Worm (Caenorhabditis elegans) whole organism, mixed stage, embryonic: ENCODE results near the gene W05B10.6.

ENCODE experiments used
- M03D4.4 ChIP-seq: sonication (generic microtip); optimal IDR thresholded peaks from 2 replicates; lab custom pipeline; 2017; ENCODE audit warnings: mild to moderate bottlenecking, missing genetic modification characterization, missing compliant biosample characterization
- blmp-1 ChIP-seq: fragments of 150-350 bp; optimal IDR thresholded peaks from 2 replicates; lab custom pipeline; 2014; ENCODE audit warnings: missing biosample characterization, missing genetic modification characterization
- elt-1 ChIP-seq: sonication (generic microtip); optimal IDR thresholded peaks from 2 replicates; lab custom pipeline; 2017; ENCODE audit warnings: missing genetic modification characterization, mild to moderate bottlenecking, missing compliant biosample characterization, antibody characterized with exemption, moderate library complexity, borderline replicate concordance; ENCODE audit not compliant: insufficient read depth
- flh-1 ChIP-seq: fragments of 200-800 bp; sonication (Bioruptor generic); optimal IDR thresholded peaks from 2 replicates; lab custom pipeline; 2018; ENCODE audit warnings: mild to moderate bottlenecking, missing genetic modification characterization, moderate library complexity, missing compliant biosample characterization
- lin-13 ChIP-seq: fragments of 150-350 bp; optimal IDR thresholded peaks from 2 replicates; lab custom pipeline; 2014; ENCODE audit warnings: missing biosample characterization, missing genetic modification characterization
- mep-1 ChIP-seq: fragments of 150-350 bp; optimal IDR thresholded peaks from 2 replicates; lab custom pipeline; 2017; ENCODE audit warnings: missing biosample characterization, missing genetic modification reagents, missing genetic modification characterization, inconsistent platforms
- nhr-237 ChIP-seq: fragments of 150-350 bp; optimal IDR thresholded peaks from 2 replicates; lab custom pipeline; 2014; ENCODE audit warnings: missing biosample characterization, missing genetic modification characterization
- nhr-28 ChIP-seq: fragments of 150-350 bp; optimal IDR thresholded peaks from 2 replicates; lab custom pipeline; 2014; ENCODE audit warnings: missing biosample characterization, missing genetic modification characterization
- sptf-1 ChIP-seq: sonication (generic microtip); optimal IDR thresholded peaks from 2 replicates; lab custom pipeline; 2017; ENCODE audit warnings: mild to moderate bottlenecking, missing genetic modification characterization, moderate library complexity, missing compliant biosample characterization
- unc-120 ChIP-seq: sonication (generic microtip); optimal IDR thresholded peaks from 2 replicates; lab custom pipeline; 2017; ENCODE audit warnings: missing genetic modification characterization, missing compliant biosample characterization; ENCODE audit not compliant: poor library complexity, severe bottlenecking
- unc-39 ChIP-seq: fragments of 150-350 bp; optimal IDR thresholded peaks from 2 replicates; lab custom pipeline; 2014; ENCODE audit warnings: missing biosample characterization, missing genetic modification characterization
- unc-62 ChIP-seq: fragments of 150-350 bp; optimal IDR thresholded peaks from 2 replicates; lab custom pipeline; 2014; ENCODE audit warnings: missing biosample characterization, missing genetic modification reagents, missing genetic modification characterization
- zip-8 ChIP-seq: fragments of 150-350 bp; optimal IDR thresholded peaks from 2 replicates; lab custom pipeline; 2014; ENCODE audit warnings: missing biosample characterization, missing genetic modification characterization
- ztf-11 ChIP-seq: fragments of 150-350 bp; optimal IDR thresholded peaks from 2 replicates; lab custom pipeline; 2014; ENCODE audit warnings: missing biosample characterization, missing genetic modification characterization

- TF ChIP-seq nhr-237 (tag; lab: Kevin White, UChicago) (no peak), flh-1 (GFP tag; lab: Kevin White, UChicago) (no peak), elt-1 (tag; lab: Kevin White, UChicago) (no peak), M03D4.4 (tag; lab: Kevin White, UChicago) (no peak), blmp-1 (tag; lab: Kevin White, UChicago) (no peak), unc-39 (tag; lab: Kevin White, UChicago) (no peak), lin-13 (no peak), zip-8 (tag; lab: Kevin White, UChicago) (no peak), nhr-28 (tag; lab: Kevin White, UChicago) (no peak), mep-1 (tag; lab: Kevin White, UChicago) (no peak), sptf-1 (tag; lab: Kevin White, UChicago) (no peak), ztf-11 (tag; lab: Kevin White, UChicago) (no peak), unc-120 (tag; lab: Kevin White, UChicago) (no peak), unc-62 (GFP tag; lab: Kevin White, UChicago) (no peak)
Observed at ce11 chrV:12667926-12668325, 9.9 kb upstream of the W05B10.6 start, which contains the start of gene W05B10.4.
